Fruit fly (Drosophila melanogaster) whole organism, pupa: ENCODE measurements around the gene CG3323.

Source experiments
- CG10348 ChIP-seq: fragments of 200-800 bp; sonication (Bioruptor generic); IDR thresholded peaks from 2 replicates; pipeline ENCODE4 v1.3.6; 2022; ENCODE audit warnings: missing biosample characterization, missing genetic modification characterization
- CG12605 ChIP-seq: fragments of 200-800 bp; sonication (Bioruptor generic); IDR thresholded peaks from 2 replicates; pipeline ENCODE4 v1.3.6; 2022; ENCODE audit warnings: missing biosample characterization, missing genetic modification characterization
- CG14655 ChIP-seq: fragments of 200-800 bp; sonication (Bioruptor generic); optimal IDR thresholded peaks from 3 replicates; lab custom pipeline; 2017; ENCODE audit warnings: mild to moderate bottlenecking, missing biosample characterization, missing genetic modification reagents, missing genetic modification characterization
- CG15710 ChIP-seq: fragments of 200-800 bp; sonication (Bioruptor generic); optimal IDR thresholded peaks from 2 replicates; lab custom pipeline; 2018; ENCODE audit warnings: missing biosample characterization, mild to moderate bottlenecking, missing genetic modification characterization, moderate library complexity
- CG17806 ChIP-seq: fragments of 200-800 bp; sonication (Bioruptor generic); optimal IDR thresholded peaks from 2 replicates; lab custom pipeline; 2018; ENCODE audit warnings: missing biosample characterization, mild to moderate bottlenecking, missing genetic modification characterization, moderate library complexity
- CG32121 ChIP-seq: fragments of 200-800 bp; sonication (Bioruptor generic); IDR thresholded peaks from 2 replicates; pipeline ENCODE4 v1.3.6; 2022; ENCODE audit warnings: missing biosample characterization, missing genetic modification characterization
- CG34367 ChIP-seq: fragments of 200-800 bp; sonication (Bioruptor generic); optimal IDR thresholded peaks from 2 replicates; lab custom pipeline; 2018; ENCODE audit warnings: missing biosample characterization, mild to moderate bottlenecking, missing genetic modification characterization
- CG8159 ChIP-seq: fragments of 200-800 bp; sonication (Bioruptor generic); optimal IDR thresholded peaks from 3 replicates; lab custom pipeline; 2018; ENCODE audit warnings: missing biosample characterization, mild to moderate bottlenecking, missing genetic modification characterization, moderate library complexity
- CG8301 ChIP-seq: fragments of 200-800 bp; sonication (Bioruptor generic); optimal IDR thresholded peaks from 2 replicates; lab custom pipeline; 2018; ENCODE audit warnings: missing biosample characterization, mild to moderate bottlenecking, missing genetic modification characterization
- CG9948 ChIP-seq: fragments of 200-800 bp; sonication (Bioruptor generic); optimal IDR thresholded peaks from 2 replicates; lab custom pipeline; 2018; ENCODE audit warnings: missing biosample characterization, mild to moderate bottlenecking, missing genetic modification characterization, moderate library complexity
- D1 ChIP-seq: fragments of 200-800 bp; sonication (Bioruptor generic); optimal IDR thresholded peaks from 2 replicates; lab custom pipeline; 2018; ENCODE audit warnings: missing biosample characterization, mild to moderate bottlenecking, missing genetic modification characterization, moderate library complexity
- EcR ChIP-seq: fragments of 200-800 bp; sonication (Bioruptor generic); optimal IDR thresholded peaks from 3 replicates; lab custom pipeline; 2019; ENCODE audit warnings: missing biosample characterization, missing genetic modification characterization, mild to moderate bottlenecking, moderate library complexity, missing genetic modification reagents
- Snoo ChIP-seq: fragments of 200-800 bp; sonication (Bioruptor generic); optimal IDR thresholded peaks from 3 replicates; lab custom pipeline; 2017; ENCODE audit warnings: missing biosample characterization, mild to moderate bottlenecking, missing genetic modification characterization, inconsistent platforms
- rn ChIP-seq: fragments of 200-800 bp; sonication (Bioruptor generic); IDR thresholded peaks from 2 replicates; pipeline ENCODE4 v1.3.6; 2022; ENCODE audit warnings: missing biosample characterization, missing genetic modification characterization

DNA sequence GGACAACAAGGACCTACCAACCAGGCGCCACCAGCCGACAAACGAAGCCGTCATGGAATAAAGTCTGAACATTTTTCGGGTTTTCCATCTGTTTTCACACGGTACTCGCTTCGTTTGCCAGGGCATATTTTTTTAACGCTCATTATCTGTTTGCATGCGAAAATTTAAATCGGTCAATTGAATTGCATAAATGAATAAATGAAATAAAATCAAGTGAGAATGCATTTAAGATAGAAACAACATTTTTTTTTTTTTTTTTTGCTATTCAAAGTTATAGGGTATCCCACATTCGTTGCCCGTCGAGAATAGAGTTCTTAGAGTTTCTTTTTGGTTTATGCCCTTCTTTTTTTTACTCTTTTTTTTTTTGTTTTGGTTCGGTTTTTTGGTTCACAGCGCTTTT is 19.7 kb downstream of the CG3323 start:
- TF ChIP-seq CG32121 (GFP tag; lab: Robert Waterston, UW) (no peak), Snoo (tag; lab: Kevin White, UChicago) (no peak), CG10348 (GFP tag; lab: Robert Waterston, UW) (no peak), EcR (GFP tag; lab: Kevin White, UChicago) (no peak), CG14655 (GFP tag; lab: Kevin White, UChicago) (no peak), CG17806 (tag; lab: Kevin White, UChicago) (no peak), D1 (tag; lab: Kevin White, UChicago) (no peak), CG15710 (no peak), CG9948 (tag; lab: Kevin White, UChicago) (no peak), CG8159 (tag; lab: Kevin White, UChicago) (peak; percentile 2), CG8301 (tag; lab: Kevin White, UChicago) (no peak), CG12605 (GFP tag; lab: Robert Waterston, UW) (no peak), CG34367 (tag; lab: Kevin White, UChicago) (no peak), rn (no peak)
